1 fruit fly cellular context compared by ENCODE assay signal in genomic region chrX:18533308-18533707, dm6.
TF ChIP-seq lines count a peak whose summit lies in the region.

No protein-coding gene starts in this region.

TF ChIP-seq in whole organism, embryonic, 481 proteins besides CTCF, POLR2A, EP300 and RAD21 (continued from another document):
- peak; percentile 41; the same call in 1 of the 2 replicates for TF ChIP-seq Xrp1 (GFP tag; IDR thresholded peaks at IDR 0.05; lab: Robert Waterston, UW)
- 0 out of 2 replicates have a peak, but pooled peaks have one; percentile 37 for TF ChIP-seq CG31441 (GFP tag; IDR thresholded peaks at IDR 0.05; lab: Robert Waterston, UW)
- TF ChIP-seq CG10979 (tag; optimal IDR thresholded peaks at IDR 0.05; lab: Kevin White, UChicago) = peak; percentile 39
- TF ChIP-seq CG16815 (GFP tag; optimal IDR thresholded peaks at IDR 0.05; lab: Kevin White, UChicago) = peak; percentile 13
- TF ChIP-seq HLH3B (GFP tag; IDR thresholded peaks at IDR 0.05; lab: Robert Waterston, UW) = no peak
- no peak for TF ChIP-seq cwo (GFP tag; optimal IDR thresholded peaks at IDR 0.05; lab: Kevin White, UChicago)
- TF ChIP-seq Scr (GFP tag; IDR thresholded peaks at IDR 0.05; lab: Robert Waterston, UW; ENCODE audit: partially characterized antibody) = no peak
- TF ChIP-seq slp2 (GFP tag; optimal IDR thresholded peaks at IDR 0.05; lab: Kevin White, UChicago) = no peak
- no peak for TF ChIP-seq CG14667 (GFP tag; IDR thresholded peaks at IDR 0.05; lab: Robert Waterston, UW)
- TF ChIP-seq Poxn (GFP tag; IDR thresholded peaks at IDR 0.05; lab: Robert Waterston, UW) = no peak
- TF ChIP-seq rib (GFP tag; IDR thresholded peaks at IDR 0.05; lab: Robert Waterston, UW) = no peak
- TF ChIP-seq CG18619 (GFP tag; optimal IDR thresholded peaks at IDR 0.05; lab: Kevin White, UChicago) = peak; percentile 7
- TF ChIP-seq CG17328 (GFP tag; IDR thresholded peaks at IDR 0.05; lab: Robert Waterston, UW) = 0 out of 2 replicates have a peak, but pooled peaks have one; percentile 41
- no peak for TF ChIP-seq zen (tag; optimal IDR thresholded peaks at IDR 0.05; lab: Kevin White, UChicago)
- TF ChIP-seq Abd-B (GFP tag; optimal IDR thresholded peaks at IDR 0.05; lab: Kevin White, UChicago) = peak; percentile 75
- TF ChIP-seq Hsf (GFP tag; optimal IDR thresholded peaks at IDR 0.05; lab: Kevin White, UChicago) = peak; percentile 3
- peak; percentile 23 for TF ChIP-seq CG8924 (tag; optimal IDR thresholded peaks at IDR 0.05; lab: Kevin White, UChicago)
- 0 out of 2 replicates have a peak, but pooled peaks have one; percentile 7 for TF ChIP-seq ttk (GFP tag; IDR thresholded peaks at IDR 0.05; lab: Robert Waterston, UW)
- peak; percentile 4 for TF ChIP-seq Sox100B (GFP tag; optimal IDR thresholded peaks at IDR 0.05; lab: Kevin White, UChicago)
- TF ChIP-seq CG6854 (GFP tag; optimal IDR thresholded peaks at IDR 0.05; lab: Kevin White, UChicago) = no peak
- TF ChIP-seq CG13424 (tag; optimal IDR thresholded peaks at IDR 0.05; lab: Kevin White, UChicago) = peak; percentile 14
- TF ChIP-seq CG17361 (GFP tag; IDR thresholded peaks at IDR 0.05; lab: Robert Waterston, UW) = peak; percentile 42; the same call in 1 of the 3 replicates
- TF ChIP-seq scrt (GFP tag; optimal IDR thresholded peaks at IDR 0.05; lab: Kevin White, UChicago) = no peak
- peak; percentile 15 for TF ChIP-seq CG9437 (GFP tag; optimal IDR thresholded peaks at IDR 0.05; lab: Kevin White, UChicago)
- no peak for TF ChIP-seq CG7987 (GFP tag; optimal IDR thresholded peaks at IDR 0.05; lab: Kevin White, UChicago)
- peak; percentile 52 for TF ChIP-seq CG8388 (GFP tag; optimal IDR thresholded peaks at IDR 0.05; lab: Kevin White, UChicago)
- TF ChIP-seq stc (GFP tag; IDR thresholded peaks at IDR 0.05; lab: Robert Waterston, UW) = no peak
- TF ChIP-seq HLHmδ (GFP tag; optimal IDR thresholded peaks at IDR 0.05; lab: Kevin White, UChicago) = no peak
- 0 out of 2 replicates have a peak, but pooled peaks have one; percentile 15 for TF ChIP-seq esg (GFP tag; conservative IDR thresholded peaks at IDR 0.05; lab: Robert Waterston, UW)
- peak; percentile 33 for TF ChIP-seq gsb-n (tag; optimal IDR thresholded peaks at IDR 0.05; lab: Kevin White, UChicago)
- 0 out of 3 replicates have a peak, but pooled peaks have one; percentile 34 for TF ChIP-seq dysf (GFP tag; IDR thresholded peaks at IDR 0.05; lab: Robert Waterston, UW)
- TF ChIP-seq CG11504 (tag; optimal IDR thresholded peaks at IDR 0.05; lab: Kevin White, UChicago) = peak; percentile 59
- peak; percentile 44 for TF ChIP-seq nmo (GFP tag; optimal IDR thresholded peaks at IDR 0.05; lab: Kevin White, UChicago)
- peak; percentile 13; the same call in 1 of the 3 replicates for TF ChIP-seq CG7357 (GFP tag; IDR thresholded peaks at IDR 0.05; lab: Robert Waterston, UW)
- peak; percentile 52 for TF ChIP-seq grau (tag; optimal IDR thresholded peaks at IDR 0.05; lab: Kevin White, UChicago)
- no peak for TF ChIP-seq nom (GFP tag; optimal IDR thresholded peaks at IDR 0.05; lab: Kevin White, UChicago)
- TF ChIP-seq Ravus (GFP tag; IDR thresholded peaks at IDR 0.05; lab: Robert Waterston, UW) = no peak
- peak; percentile 8 for TF ChIP-seq twi (tag; optimal IDR thresholded peaks at IDR 0.05; lab: Kevin White, UChicago)
- peak; percentile 20 for TF ChIP-seq chn (GFP tag; optimal IDR thresholded peaks at IDR 0.05; lab: Kevin White, UChicago)
- no peak for TF ChIP-seq CG11093 (GFP tag; IDR thresholded peaks at IDR 0.05; lab: Robert Waterston, UW)
- TF ChIP-seq MBD-R2 (GFP tag; IDR thresholded peaks at IDR 0.05; lab: Robert Waterston, UW) = no peak
- TF ChIP-seq CG1529 (GFP tag; optimal IDR thresholded peaks at IDR 0.05; lab: Kevin White, UChicago) = peak; percentile 15
- TF ChIP-seq row (GFP tag; IDR thresholded peaks at IDR 0.05; lab: Robert Waterston, UW) = peak; percentile 53
- peak; percentile 43; the same call in 2 of the 3 replicates for TF ChIP-seq ci (GFP tag; IDR thresholded peaks at IDR 0.05; lab: Robert Waterston, UW)
- no peak for TF ChIP-seq C15 (GFP tag; IDR thresholded peaks at IDR 0.05; lab: Robert Waterston, UW)
- peak; percentile 0 for TF ChIP-seq CG12659 (GFP tag; optimal IDR thresholded peaks at IDR 0.05; lab: Kevin White, UChicago)
- TF ChIP-seq phol (tag; optimal IDR thresholded peaks at IDR 0.05; lab: Kevin White, UChicago) = peak; percentile 46
